Fruit fly (Drosophila melanogaster) whole organism, prepupa: ENCODE data around the gene CG7031.

Experiments
- CG11902 ChIP-seq: fragments of 200-800 bp; sonication (Bioruptor generic); optimal IDR thresholded peaks from 3 replicates; lab custom pipeline; 2016; ENCODE audit warnings: missing biosample characterization, missing genetic modification characterization
- CG32006 ChIP-seq: fragments of 200-800 bp; sonication (Bioruptor generic); optimal IDR thresholded peaks from 3 replicates; lab custom pipeline; 2017; ENCODE audit warnings: missing biosample characterization, mild to moderate bottlenecking, missing genetic modification characterization
- CG34406 ChIP-seq: fragments of 200-800 bp; sonication (Bioruptor generic); optimal IDR thresholded peaks from 3 replicates; lab custom pipeline; 2016; ENCODE audit warnings: missing biosample characterization, missing genetic modification characterization
- CG6792 ChIP-seq: fragments of 200-800 bp; sonication (Bioruptor generic); optimal IDR thresholded peaks from 3 replicates; lab custom pipeline; 2016; ENCODE audit warnings: missing biosample characterization, missing genetic modification characterization
- CG6854 ChIP-seq: fragments of 200-800 bp; sonication (Bioruptor generic); optimal IDR thresholded peaks from 2 replicates; lab custom pipeline; 2017; ENCODE audit warnings: missing biosample characterization, mild to moderate bottlenecking, missing genetic modification characterization
- Eip75B ChIP-seq: fragments of 200-800 bp; sonication (Bioruptor generic); optimal IDR thresholded peaks from 3 replicates; lab custom pipeline; 2016; ENCODE audit warnings: missing biosample characterization, missing genetic modification characterization
- Eip78C ChIP-seq: fragments of 200-800 bp; sonication (Bioruptor generic); peaks from one replicate; lab custom pipeline; 2016; ENCODE audit warnings: missing biosample characterization, missing genetic modification characterization
- Gug ChIP-seq: fragments of 200-800 bp; sonication (Bioruptor generic); IDR thresholded peaks from 2 replicates; pipeline ENCODE4 v1.3.6; 2022; ENCODE audit warnings: missing biosample characterization, missing genetic modification characterization
- Sox102F ChIP-seq: fragments of 200-800 bp; sonication (Bioruptor generic); optimal IDR thresholded peaks from 2 replicates; lab custom pipeline; 2016; ENCODE audit warnings: missing biosample characterization, mild to moderate bottlenecking, missing genetic modification characterization
- dac ChIP-seq: fragments of 200-800 bp; sonication (Bioruptor generic); optimal IDR thresholded peaks from 2 replicates; lab custom pipeline; 2017; ENCODE audit warnings: missing biosample characterization, mild to moderate bottlenecking, missing genetic modification characterization
- svp ChIP-seq: fragments of 200-800 bp; sonication (Bioruptor generic); peaks from one replicate; lab custom pipeline; 2016; ENCODE audit warnings: missing biosample characterization, missing genetic modification characterization
- topi ChIP-seq: fragments of 200-800 bp; sonication (Bioruptor generic); optimal IDR thresholded peaks from 3 replicates; lab custom pipeline; 2016; ENCODE audit warnings: missing biosample characterization, missing genetic modification characterization

CG7031 gene

DNA sequence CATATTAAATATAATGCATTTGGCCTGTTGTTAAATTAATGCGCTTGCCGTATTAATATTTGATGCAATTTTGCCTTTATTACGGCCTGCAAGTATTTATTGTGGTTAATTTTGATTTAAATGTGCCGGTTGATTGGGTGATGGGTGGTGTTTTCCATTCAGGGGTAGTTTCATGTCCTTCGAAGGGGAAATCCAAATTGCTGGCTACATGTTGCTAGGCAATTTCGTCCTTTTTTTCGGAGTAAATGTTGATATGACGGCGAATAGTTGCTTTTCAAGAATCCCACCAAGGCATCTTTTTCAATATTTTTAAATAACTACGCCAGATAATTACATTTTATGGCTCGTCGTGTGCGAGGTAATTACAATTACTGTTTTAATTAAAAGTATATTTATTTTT lies 35.2 kb downstream of the CG7031 start:
- peak; percentile 22 for TF ChIP-seq svp
- TF ChIP-seq CG34406 (GFP tag; lab: Kevin White, UChicago): no peak

DNA sequence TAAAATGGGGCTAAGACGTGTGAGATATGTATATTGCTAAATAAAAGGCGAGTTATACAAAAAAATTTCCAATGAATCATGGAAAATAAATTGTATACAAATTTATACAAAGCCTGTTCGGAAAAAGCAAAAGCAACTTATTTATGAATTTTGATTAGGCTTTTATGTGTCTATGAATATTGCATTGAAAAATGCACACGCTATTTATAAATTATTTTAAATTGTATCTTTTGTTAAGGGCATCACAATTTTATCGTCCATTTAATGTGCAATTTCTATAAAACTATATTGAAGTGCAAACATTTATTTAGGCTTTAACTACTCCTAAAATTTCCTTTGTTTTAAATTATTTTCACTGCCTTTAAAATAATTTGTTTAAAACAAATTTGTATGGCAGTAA lies 42.1 kb downstream of the CG7031 start, which contains the start of gene CG4704:
Gene CG4704 (minus strand): TSS at position 101 of the 400 bp plus-strand sequence.
- TF ChIP-seq CG11902 (GFP tag; lab: Kevin White, UChicago) (no peak), svp (no peak), CG32006 (GFP tag; lab: Kevin White, UChicago) (no peak), Eip78C (GFP tag; lab: Kevin White, UChicago) (no peak), Eip75B (no peak), Sox102F (GFP tag; lab: Kevin White, UChicago) (no peak), Gug (GFP tag; lab: Robert Waterston, UW) (no peak), dac (GFP tag; lab: Kevin White, UChicago) (no peak), CG6854 (GFP tag; lab: Kevin White, UChicago) (no peak), topi (GFP tag; lab: Kevin White, UChicago) (no peak), CG6792 (GFP tag; lab: Kevin White, UChicago) (no peak)
